Worm (Caenorhabditis elegans) whole organism, L1 larva: ENCODE results near the gene T23B12.11.

Experiments used
- C16A3.4 ChIP-seq: fragments of 150-350 bp; optimal IDR thresholded peaks from 2 replicates; lab custom pipeline; 2014; ENCODE audit warnings: missing biosample characterization, missing genetic modification characterization
- C34B4.2 ChIP-seq: sonication (generic microtip); optimal IDR thresholded peaks from 2 replicates; lab custom pipeline; 2017; ENCODE audit warnings: mild to moderate bottlenecking, missing genetic modification characterization, missing compliant biosample characterization
- F16B12.6 ChIP-seq: fragments of 150-350 bp; optimal IDR thresholded peaks from 2 replicates; lab custom pipeline; 2014; ENCODE audit warnings: missing biosample characterization, missing genetic modification characterization
- aha-1 ChIP-seq: fragments of 150-350 bp; optimal IDR thresholded peaks from 2 replicates; lab custom pipeline; 2014; ENCODE audit warnings: missing biosample characterization, missing genetic modification characterization
- alr-1 ChIP-seq: fragments of 200-800 bp; sonication (Bioruptor generic); optimal IDR thresholded peaks from 2 replicates; lab custom pipeline; 2018; ENCODE audit warnings: borderline replicate concordance, mild to moderate bottlenecking, missing genetic modification characterization, missing compliant biosample characterization
- ama-1 ChIP-seq: fragments of 150-350 bp; optimal IDR thresholded peaks from 2 replicates; lab custom pipeline; 2014
- ceh-63 ChIP-seq: fragments of 200-800 bp; sonication (Bioruptor generic); optimal IDR thresholded peaks from 2 replicates; lab custom pipeline; 2018; ENCODE audit warnings: mild to moderate bottlenecking, missing genetic modification characterization, missing compliant biosample characterization
- ceh-8 ChIP-seq: fragments of 200-800 bp; sonication (Bioruptor generic); optimal IDR thresholded peaks from 2 replicates; lab custom pipeline; 2018; ENCODE audit warnings: mild to moderate bottlenecking, missing genetic modification characterization, moderate library complexity, missing compliant biosample characterization
- ceh-82 ChIP-seq, 3 experiments: fragments of 150-350 bp in 1 of 3; sonication (generic microtip) in 2 of 3; optimal IDR thresholded peaks; 2 replicates each; lab custom pipeline; 2014 to 2017; ENCODE audit warnings: missing biosample characterization in 3 of 3, missing genetic modification characterization in 3 of 3
- ceh-90 ChIP-seq: sonication (generic microtip); optimal IDR thresholded peaks from 2 replicates; lab custom pipeline; 2016; ENCODE audit warnings: missing genetic modification characterization, missing compliant biosample characterization
- dpl-1 ChIP-seq, 3 experiments: fragments of 150-350 bp in 2 of 3; sonication (generic microtip) in 1 of 3; optimal IDR thresholded peaks; 2 replicates each; lab custom pipeline; 2014 to 2017; ENCODE audit warnings: missing biosample characterization in 3 of 3, missing genetic modification characterization in 3 of 3, missing genetic modification reagents in 3 of 3
- dsc-1 ChIP-seq: sonication (generic microtip); optimal IDR thresholded peaks from 2 replicates; lab custom pipeline; 2016; ENCODE audit warnings: mild to moderate bottlenecking, missing genetic modification characterization, missing compliant biosample characterization
- efl-3 ChIP-seq: fragments of 200-800 bp; sonication (Bioruptor generic); optimal IDR thresholded peaks from 2 replicates; lab custom pipeline; 2018; ENCODE audit warnings: mild to moderate bottlenecking, missing genetic modification characterization, missing compliant biosample characterization
- egl-13 ChIP-seq: sonication (generic microtip); optimal IDR thresholded peaks from 2 replicates; lab custom pipeline; 2016; ENCODE audit warnings: missing genotype, missing genetic modification reagents, missing genetic modification characterization, missing compliant biosample characterization
- egl-27 ChIP-seq, 2 experiments: fragments of 150-350 bp in 1 of 2; sonication (generic microtip); optimal IDR thresholded peaks; 3 replicates each; lab custom pipeline; 2017 to 2018; ENCODE audit warnings: missing biosample characterization in 2 of 2, missing genetic modification characterization in 2 of 2, missing genetic modification reagents in 2 of 2
- elt-2 ChIP-seq: sonication (generic microtip); optimal IDR thresholded peaks from 2 replicates; lab custom pipeline; 2016; ENCODE audit warnings: missing genetic modification characterization, mild to moderate bottlenecking, inconsistent platforms, missing compliant biosample characterization, missing genetic modification reagents
- elt-3 ChIP-seq, 6 experiments: fragments of 150-350 bp in 1 of 6; sonication (generic microtip); optimal IDR thresholded peaks; 2 replicates each; lab custom pipeline; 2017 to 2018; ENCODE audit warnings: missing biosample characterization in 6 of 6, missing genetic modification characterization in 6 of 6, inconsistent platforms in 1 of 6
- fkh-10 ChIP-seq: sonication (generic microtip); optimal IDR thresholded peaks from 2 replicates; lab custom pipeline; 2017; ENCODE audit warnings: missing biosample characterization, missing genetic modification reagents, missing genetic modification characterization
- fos-1 ChIP-seq: fragments of 150-350 bp; optimal IDR thresholded peaks from 2 replicates; lab custom pipeline; 2014; ENCODE audit warnings: missing biosample characterization, missing genetic modification characterization
- grh-1 ChIP-seq: fragments of 200-800 bp; sonication (Bioruptor generic); IDR thresholded peaks from 2 replicates; pipeline ENCODE4 v1.3.6; 2022; ENCODE audit warnings: missing genetic modification reagents, missing genetic modification characterization, missing compliant biosample characterization
- hpl-2 ChIP-seq: fragments of 150-350 bp; optimal IDR thresholded peaks from 2 replicates; lab custom pipeline; 2014; ENCODE audit warnings: missing biosample characterization, missing genetic modification reagents, missing genetic modification characterization
- irx-1 ChIP-seq: sonication (generic microtip); optimal IDR thresholded peaks from 2 replicates; lab custom pipeline; 2016; ENCODE audit warnings: missing genetic modification characterization, missing compliant biosample characterization
- isw-1 ChIP-seq: fragments of 200-800 bp; sonication (Bioruptor generic); IDR thresholded peaks from 2 replicates; pipeline ENCODE4 v1.3.6; 2022; ENCODE audit warnings: missing genetic modification characterization, missing compliant biosample characterization
- jun-1 ChIP-seq: fragments of 150-350 bp; optimal IDR thresholded peaks from 2 replicates; lab custom pipeline; 2014; ENCODE audit warnings: missing biosample characterization, missing genetic modification reagents, missing genetic modification characterization
- lin-13 ChIP-seq: fragments of 150-350 bp; optimal IDR thresholded peaks from 2 replicates; lab custom pipeline; 2014; ENCODE audit warnings: missing biosample characterization, missing genetic modification reagents, missing genetic modification characterization
- lin-15B ChIP-seq: fragments of 150-350 bp; sonication (generic microtip); optimal IDR thresholded peaks from 3 replicates; lab custom pipeline; 2014; ENCODE audit warnings: missing biosample characterization, missing genetic modification characterization
- lin-35 ChIP-seq, 2 experiments: fragments of 150-350 bp; optimal IDR thresholded peaks; 2 replicates each; lab custom pipeline; 2014; ENCODE audit warnings: missing biosample characterization in 2 of 2, missing genetic modification characterization in 2 of 2, missing genetic modification reagents in 2 of 2
- lir-3 ChIP-seq: sonication (generic microtip); optimal IDR thresholded peaks from 2 replicates; lab custom pipeline; 2016; ENCODE audit warnings: mild to moderate bottlenecking, missing genetic modification characterization, moderate library complexity, missing compliant biosample characterization; ENCODE audit not compliant: poor library complexity
- mab-9 ChIP-seq: fragments of 200-800 bp; sonication (Bioruptor generic); IDR thresholded peaks from 2 replicates; pipeline ENCODE4 v1.3.6; 2022; ENCODE audit warnings: missing genetic modification reagents, missing genetic modification characterization, missing compliant biosample characterization
- mef-2 ChIP-seq: fragments of 150-350 bp; optimal IDR thresholded peaks from 2 replicates; lab custom pipeline; 2014; ENCODE audit warnings: missing biosample characterization, missing genetic modification characterization
- nhr-11 ChIP-seq: fragments of 150-350 bp; optimal IDR thresholded peaks from 2 replicates; lab custom pipeline; 2014; ENCODE audit warnings: missing biosample characterization, missing genetic modification characterization
- nhr-12 ChIP-seq: sonication (generic microtip); optimal IDR thresholded peaks from 2 replicates; lab custom pipeline; 2017; ENCODE audit warnings: missing biosample characterization, missing genetic modification characterization
- nhr-19 ChIP-seq: fragments of 200-800 bp; sonication (Bioruptor generic); conservative IDR thresholded peaks from 2 replicates; pipeline ENCODE4 v1.3.6; 2022; ENCODE audit warnings: missing genetic modification characterization, missing compliant biosample characterization
- nhr-20 ChIP-seq: sonication (generic microtip); optimal IDR thresholded peaks from 2 replicates; lab custom pipeline; 2016; ENCODE audit warnings: mild to moderate bottlenecking, missing genetic modification characterization, missing compliant biosample characterization
- nhr-237 ChIP-seq: fragments of 150-350 bp; optimal IDR thresholded peaks from 2 replicates; lab custom pipeline; 2014; ENCODE audit warnings: missing biosample characterization, missing genetic modification characterization
- nhr-28 ChIP-seq: fragments of 150-350 bp; optimal IDR thresholded peaks from 2 replicates; lab custom pipeline; 2014; ENCODE audit warnings: missing biosample characterization, missing genetic modification characterization
- nhr-71 ChIP-seq: sonication (generic microtip); optimal IDR thresholded peaks from 2 replicates; lab custom pipeline; 2016; ENCODE audit warnings: mild to moderate bottlenecking, missing genetic modification characterization, moderate library complexity, missing compliant biosample characterization
- nhr-77 ChIP-seq: fragments of 150-350 bp; optimal IDR thresholded peaks from 2 replicates; lab custom pipeline; 2014; ENCODE audit warnings: missing biosample characterization, missing genetic modification characterization
- nhr-84 ChIP-seq: sonication (generic microtip); optimal IDR thresholded peaks from 2 replicates; lab custom pipeline; 2017; ENCODE audit warnings: missing biosample characterization, missing genetic modification characterization
- nhr-85 ChIP-seq: sonication (generic microtip); peaks from one replicate; lab custom pipeline; 2016; ENCODE audit warnings: missing genetic modification characterization, inconsistent platforms, missing compliant biosample characterization
- nhr-90 ChIP-seq: sonication (generic microtip); optimal IDR thresholded peaks from 2 replicates; lab custom pipeline; 2016; ENCODE audit warnings: mild to moderate bottlenecking, missing genetic modification characterization, missing compliant biosample characterization; ENCODE audit not compliant: poor library complexity
- pag-3 ChIP-seq: sonication (generic microtip); optimal IDR thresholded peaks from 2 replicates; lab custom pipeline; 2017; ENCODE audit warnings: missing genetic modification characterization, mild to moderate bottlenecking, missing compliant biosample characterization, antibody characterized with exemption, borderline replicate concordance; ENCODE audit not compliant: insufficient read depth
- pqm-1 ChIP-seq: sonication (generic microtip); optimal IDR thresholded peaks from 3 replicates; lab custom pipeline; 2017; ENCODE audit warnings: missing biosample characterization, missing genetic modification characterization
- rnt-1 ChIP-seq: sonication (generic microtip); optimal IDR thresholded peaks from 2 replicates; lab custom pipeline; 2016; ENCODE audit warnings: mild to moderate bottlenecking, missing genetic modification characterization, moderate library complexity, missing compliant biosample characterization
- snu-23 ChIP-seq: sonication (generic microtip); optimal IDR thresholded peaks from 2 replicates; lab custom pipeline; 2016; ENCODE audit warnings: missing genetic modification characterization, missing compliant biosample characterization
- sup-37 ChIP-seq: fragments of 200-800 bp; sonication (Bioruptor generic); optimal IDR thresholded peaks from 2 replicates; lab custom pipeline; 2018; ENCODE audit warnings: mild to moderate bottlenecking, missing genetic modification characterization, missing compliant biosample characterization
- swsn-7 ChIP-seq: sonication (generic microtip); optimal IDR thresholded peaks from 2 replicates; lab custom pipeline; 2016; ENCODE audit warnings: missing genetic modification characterization, missing compliant biosample characterization
- tbx-2 ChIP-seq: sonication (generic microtip); optimal IDR thresholded peaks from 2 replicates; lab custom pipeline; 2016; ENCODE audit warnings: missing genetic modification characterization, missing compliant biosample characterization
- unc-30 ChIP-seq: sonication (generic microtip); optimal IDR thresholded peaks from 2 replicates; lab custom pipeline; 2017; ENCODE audit warnings: missing biosample characterization, missing genetic modification characterization
- unc-86 ChIP-seq: sonication (generic microtip); optimal IDR thresholded peaks from 2 replicates; lab custom pipeline; 2016; ENCODE audit warnings: missing genetic modification characterization, missing compliant biosample characterization
- unc-98 ChIP-seq: fragments of 200-800 bp; sonication (Bioruptor generic); IDR thresholded peaks from 2 replicates; pipeline ENCODE4 v1.3.6; 2022; ENCODE audit warnings: missing genetic modification characterization, missing compliant biosample characterization
- zag-1 ChIP-seq: fragments of 150-350 bp; optimal IDR thresholded peaks from 2 replicates; lab custom pipeline; 2014; ENCODE audit warnings: missing biosample characterization, missing genetic modification characterization
- zip-4 ChIP-seq: fragments of 200-800 bp; sonication (Bioruptor generic); optimal IDR thresholded peaks from 2 replicates; lab custom pipeline; 2018; ENCODE audit warnings: mild to moderate bottlenecking, missing genetic modification characterization, moderate library complexity, missing compliant biosample characterization

T23B12.11 gene

ce11 chrV:8500348-8500747, 45.2 kb downstream of the T23B12.11 start (continued):
- TF ChIP-seq ceh-63 (GFP tag; lab: Kevin White, UChicago), result peak; percentile 2
- TF ChIP-seq dsc-1 (tag; lab: Kevin White, UChicago), result peak; percentile 95
- peak; percentile 94 for TF ChIP-seq swsn-7 (tag; lab: Kevin White, UChicago)
- TF ChIP-seq tbx-2, result peak; percentile 93
- TF ChIP-seq ama-1, result peak; percentile 59
- peak; percentile 86 for TF ChIP-seq zip-4 (GFP tag; lab: Kevin White, UChicago)
- TF ChIP-seq elt-2 (tag; lab: Kevin White, UChicago), result peak; percentile 92
- TF ChIP-seq zag-1 (tag; lab: Kevin White, UChicago), result no peak
- TF ChIP-seq egl-27 (tag; optimal IDR thresholded peaks at IDR 0.05; lab: Kevin White, UChicago), result peak in 1 of 2 experiments; percentile 34
- peak; percentile 31 for TF ChIP-seq unc-30 (tag; lab: Kevin White, UChicago)
- TF ChIP-seq aha-1 (tag; lab: Kevin White, UChicago), result peak; percentile 68
- peak; percentile 87 for TF ChIP-seq lir-3
- TF ChIP-seq fkh-10 (GFP tag; lab: Kevin White, UChicago), result peak; percentile 55
- peak; percentile 79 for TF ChIP-seq mef-2
- peak; percentile 97 for TF ChIP-seq nhr-90 (tag; lab: Kevin White, UChicago)
- TF ChIP-seq irx-1, result peak; percentile 91
- TF ChIP-seq nhr-85 (tag; lab: Kevin White, UChicago), result peak; percentile 95
- TF ChIP-seq pqm-1, result no peak
- peak; percentile 89 to 98 (median 96) for TF ChIP-seq ceh-82 (tag; optimal IDR thresholded peaks at IDR 0.05; lab: Kevin White, UChicago)
- peak; percentile 75 for TF ChIP-seq unc-98
- TF ChIP-seq nhr-19 (GFP tag; lab: Robert Waterston, UW), result peak; percentile 95
- TF ChIP-seq lin-15B, result no peak
- TF ChIP-seq nhr-28 (tag; lab: Kevin White, UChicago), result no peak
- peak; percentile 52 for TF ChIP-seq lin-13 (GFP tag; lab: Kevin White, UChicago)
- peak; percentile 89 for TF ChIP-seq grh-1 (GFP tag; lab: Robert Waterston, UW)
- peak; percentile 87 for TF ChIP-seq jun-1 (tag; lab: Kevin White, UChicago)
- peak; percentile 94 for TF ChIP-seq nhr-71 (tag; lab: Kevin White, UChicago)
- peak; percentile 89 for TF ChIP-seq unc-86 (tag; lab: Kevin White, UChicago)
- peak; percentile 64 for TF ChIP-seq nhr-77
- TF ChIP-seq alr-1 (tag; lab: Kevin White, UChicago), result no peak
- peak; percentile 55 for TF ChIP-seq F16B12.6 (tag; lab: Kevin White, UChicago)
- TF ChIP-seq ceh-90, result peak; percentile 59
- peak; percentile 89 for TF ChIP-seq C16A3.4 (tag; lab: Kevin White, UChicago)
- TF ChIP-seq egl-13, result peak; percentile 89
- TF ChIP-seq snu-23 (GFP tag; lab: Kevin White, UChicago), result peak; percentile 96
- peak; percentile 99 for TF ChIP-seq efl-3 (GFP tag; lab: Kevin White, UChicago)
- peak; percentile 96 for TF ChIP-seq ceh-8 (GFP tag; lab: Kevin White, UChicago)
- peak; percentile 93 for TF ChIP-seq nhr-20 (tag; lab: Kevin White, UChicago)
- peak; percentile 79 for TF ChIP-seq nhr-84 (tag; lab: Kevin White, UChicago)
- peak; percentile 70 for TF ChIP-seq isw-1
- TF ChIP-seq fos-1 (tag; lab: Kevin White, UChicago), result peak; percentile 89
- peak; percentile 9 to 87 (median 42) for TF ChIP-seq elt-3 (tag; optimal IDR thresholded peaks at IDR 0.05; lab: Kevin White, UChicago)
- TF ChIP-seq nhr-237, result peak; percentile 12
- TF ChIP-seq nhr-11, result peak; percentile 67
- TF ChIP-seq dpl-1 (GFP tag; optimal IDR thresholded peaks at IDR 0.05; lab: Kevin White, UChicago), result peak; percentile 39 to 74 (median 72)
- TF ChIP-seq C34B4.2 (tag; lab: Kevin White, UChicago), result peak; percentile 78
- TF ChIP-seq mab-9 (GFP tag; lab: Robert Waterston, UW), result peak; percentile 86
- peak; percentile 59 for TF ChIP-seq hpl-2 (GFP tag; lab: Kevin White, UChicago)
- peak; percentile 89 for TF ChIP-seq sup-37 (GFP tag; lab: Kevin White, UChicago)
- peak; percentile 97 for TF ChIP-seq rnt-1
- TF ChIP-seq lin-35 (GFP tag; optimal IDR thresholded peaks at IDR 0.05; lab: Kevin White, UChicago), result peak; percentile 70 to 83
- TF ChIP-seq pag-3, result peak; percentile 39
- peak; percentile 39 for TF ChIP-seq nhr-12 (tag; lab: Kevin White, UChicago)
